Fruit fly (Drosophila melanogaster) whole organism: ENCODE measurements around the gene CG6793.

Source experiments
- CG8478 ChIP-seq: fragments of >200 bp; optimal IDR thresholded peaks from 2 replicates; lab custom pipeline; 2018; ENCODE audit warnings: inconsistent platforms
- Dll ChIP-seq: fragments of >200 bp; optimal IDR thresholded peaks from 2 replicates; lab custom pipeline; 2017
- EcR ChIP-seq, 2 experiments: fragments of >200 bp; optimal IDR thresholded peaks; 2 replicates each; lab custom pipeline; 2017; ENCODE audit warnings: missing biosample characterization in 2 of 2, missing genetic modification characterization in 2 of 2, missing genetic modification reagents in 2 of 2
- pan ChIP-seq: fragments of >200 bp; optimal IDR thresholded peaks from 2 replicates; lab custom pipeline; 2017
- psq ChIP-seq: fragments of >200 bp; optimal IDR thresholded peaks from 2 replicates; lab custom pipeline; 2017
- usp ChIP-seq: fragments of >200 bp; optimal IDR thresholded peaks from 2 replicates; lab custom pipeline; 2017; ENCODE audit warnings: missing biosample characterization, missing genetic modification characterization, mixed read lengths

Gene CG6793

DNA sequence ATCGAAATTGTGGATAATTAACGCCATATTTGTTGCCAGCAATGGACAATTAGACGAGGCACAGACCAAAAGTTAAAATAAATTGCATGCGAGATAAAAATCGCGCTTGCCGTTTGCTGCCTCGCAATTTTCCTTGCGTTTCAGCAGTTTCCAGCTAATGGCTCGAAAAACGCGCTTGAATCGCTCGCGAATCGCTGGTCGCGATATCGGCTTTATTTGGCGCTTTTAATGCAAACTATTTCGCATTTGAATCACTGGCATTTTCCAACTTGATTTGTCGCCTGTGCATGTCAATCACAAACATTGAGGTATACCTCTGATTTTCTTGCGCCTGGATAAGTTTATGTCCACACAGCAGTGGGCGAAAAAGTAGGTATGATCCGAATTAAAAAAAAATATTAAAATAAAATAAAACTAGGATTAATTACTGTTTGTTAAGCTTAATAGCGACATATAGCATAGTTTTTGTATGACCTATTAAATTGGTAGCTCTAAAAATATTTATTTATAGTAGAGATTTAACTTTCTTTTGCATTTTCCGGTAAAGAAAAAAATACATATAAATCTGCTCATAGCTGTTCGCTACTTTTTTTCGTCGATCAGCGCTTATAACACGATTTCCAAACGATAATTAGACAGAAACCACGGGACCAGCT lies 18.9 kb upstream of the CG6793 start:
- TF ChIP-seq psq (lab: Kevin White, UChicago) (no peak), usp (GFP tag; lab: Kevin White, UChicago) (no peak), EcR (GFP tag; optimal IDR thresholded peaks at IDR 0.05; lab: Kevin White, UChicago) (no peak), CG8478 (lab: Kevin White, UChicago) (no peak), pan (lab: Kevin White, UChicago) (no peak), Dll (lab: Kevin White, UChicago) (no peak)

DNA sequence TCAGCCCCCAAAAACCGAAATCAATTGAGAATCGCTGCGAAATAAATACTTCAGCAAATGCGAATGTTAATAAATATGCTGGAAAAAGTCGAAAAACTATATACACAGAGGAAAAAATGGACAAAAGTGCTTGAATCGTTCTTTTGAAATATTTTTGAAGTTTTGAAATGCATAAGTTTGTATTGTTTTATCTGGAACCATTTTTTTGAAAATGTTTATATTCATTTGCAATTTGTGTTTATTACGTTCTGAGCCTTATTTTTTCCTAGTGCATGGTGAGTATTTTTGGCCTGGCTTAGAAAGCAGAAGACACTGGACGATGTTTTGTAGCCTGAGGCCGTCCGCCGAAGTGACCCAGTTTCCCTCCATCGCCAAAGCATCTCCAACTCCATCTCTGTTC lies 17.2 kb upstream of the CG6793 start:
- TF ChIP-seq usp (GFP tag; lab: Kevin White, UChicago) (no peak), Dll (lab: Kevin White, UChicago) (no peak), EcR (GFP tag; optimal IDR thresholded peaks at IDR 0.05; lab: Kevin White, UChicago) (no peak), CG8478 (lab: Kevin White, UChicago) (no peak), psq (lab: Kevin White, UChicago) (no peak), pan (lab: Kevin White, UChicago) (no peak)

DNA sequence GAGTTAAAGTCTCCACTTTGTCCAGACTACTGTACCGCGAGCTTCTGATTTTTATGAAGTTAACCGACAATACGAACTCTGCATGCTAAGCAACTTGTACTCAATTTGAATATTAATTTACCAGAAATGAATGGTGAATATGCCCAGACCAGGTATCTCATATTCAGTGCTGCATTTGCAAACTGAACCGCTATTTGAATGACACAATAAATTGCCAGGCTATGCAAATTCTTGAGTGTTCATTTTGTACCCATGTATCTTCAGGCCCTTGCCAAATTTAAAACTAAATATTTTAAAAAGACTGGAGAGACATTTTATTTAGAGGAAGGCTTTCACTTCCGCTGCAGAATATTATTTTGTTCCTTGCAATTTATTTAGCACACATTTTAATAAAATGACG lies 14.3 kb upstream of the CG6793 start:
- TF ChIP-seq Dll (lab: Kevin White, UChicago) (no peak), psq (lab: Kevin White, UChicago) (no peak), EcR (GFP tag; optimal IDR thresholded peaks at IDR 0.05; lab: Kevin White, UChicago) (no peak), pan (lab: Kevin White, UChicago) (no peak), CG8478 (lab: Kevin White, UChicago) (no peak), usp (GFP tag; lab: Kevin White, UChicago) (no peak)

- no peak for TF ChIP-seq usp (GFP tag; lab: Kevin White, UChicago)
- no peak for TF ChIP-seq psq (lab: Kevin White, UChicago)
- TF ChIP-seq pan (lab: Kevin White, UChicago), result no peak
- no peak for TF ChIP-seq EcR (GFP tag; optimal IDR thresholded peaks at IDR 0.05; lab: Kevin White, UChicago)
- TF ChIP-seq Dll (lab: Kevin White, UChicago), result no peak
- TF ChIP-seq CG8478 (lab: Kevin White, UChicago), result no peak
These were observed 13.6 kb upstream of the CG6793 start for dm6 chr3L:12028534-12029029.

DNA sequence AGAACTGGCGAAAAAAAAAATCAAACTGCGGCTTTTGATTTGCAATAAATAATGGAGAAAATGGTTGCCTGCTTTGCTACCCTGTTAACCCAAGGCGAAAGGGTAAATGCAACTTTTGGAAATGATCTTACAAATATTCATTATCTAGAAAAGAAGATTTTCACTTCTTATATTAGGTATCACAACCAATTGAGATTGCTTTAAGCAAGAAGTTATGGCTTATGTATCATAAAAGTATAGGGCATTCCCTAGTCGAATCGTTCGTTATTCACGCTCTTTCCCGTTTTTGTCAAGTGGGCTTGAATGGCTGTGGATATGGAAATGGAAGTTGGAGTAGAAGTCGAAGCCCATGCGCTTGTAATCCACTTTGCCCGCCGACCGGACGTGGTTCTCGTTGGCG lies 11.7 kb upstream of the CG6793 start:
- no peak for TF ChIP-seq usp (GFP tag; lab: Kevin White, UChicago)
- TF ChIP-seq pan (lab: Kevin White, UChicago), result peak; percentile 46
- no peak for TF ChIP-seq CG8478 (lab: Kevin White, UChicago)

- TF ChIP-seq CG8478 (lab: Kevin White, UChicago), result no peak
- no peak for TF ChIP-seq EcR (GFP tag; optimal IDR thresholded peaks at IDR 0.05; lab: Kevin White, UChicago)
- no peak for TF ChIP-seq pan (lab: Kevin White, UChicago)
- TF ChIP-seq Dll (lab: Kevin White, UChicago), result no peak
- TF ChIP-seq psq (lab: Kevin White, UChicago), result no peak
- no peak for TF ChIP-seq usp (GFP tag; lab: Kevin White, UChicago)
These were observed 9.9 kb upstream of the CG6793 start, which contains the start of gene CG43993 for dm6 chr3L:12032257-12032656. CG43993 (plus strand) TSS chr3L:12032557.

DNA sequence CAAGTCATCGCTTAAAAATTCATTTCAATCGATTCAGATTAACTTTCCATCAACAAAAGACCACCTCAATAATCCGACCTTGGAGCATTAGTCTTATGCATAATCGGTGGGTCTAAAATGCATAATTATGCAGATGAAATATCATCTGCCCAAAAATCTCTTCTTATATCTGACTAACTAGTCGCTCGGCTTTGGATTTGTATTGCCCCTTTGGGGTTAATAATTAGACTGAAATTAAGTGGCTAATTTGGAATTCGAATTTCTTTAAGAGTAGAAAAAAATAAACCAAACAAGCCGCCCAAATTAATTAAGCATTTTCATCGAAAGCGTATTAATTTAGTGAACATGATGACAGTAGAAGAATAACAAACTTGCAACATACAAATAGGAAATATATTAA lies 5.5 kb upstream of the CG6793 start:
- no peak for TF ChIP-seq Dll (lab: Kevin White, UChicago)
- no peak for TF ChIP-seq pan (lab: Kevin White, UChicago)
- no peak for TF ChIP-seq CG8478 (lab: Kevin White, UChicago)
- TF ChIP-seq usp (GFP tag; lab: Kevin White, UChicago), result no peak
- TF ChIP-seq psq (lab: Kevin White, UChicago), result no peak
- no peak for TF ChIP-seq EcR (GFP tag; optimal IDR thresholded peaks at IDR 0.05; lab: Kevin White, UChicago)

DNA sequence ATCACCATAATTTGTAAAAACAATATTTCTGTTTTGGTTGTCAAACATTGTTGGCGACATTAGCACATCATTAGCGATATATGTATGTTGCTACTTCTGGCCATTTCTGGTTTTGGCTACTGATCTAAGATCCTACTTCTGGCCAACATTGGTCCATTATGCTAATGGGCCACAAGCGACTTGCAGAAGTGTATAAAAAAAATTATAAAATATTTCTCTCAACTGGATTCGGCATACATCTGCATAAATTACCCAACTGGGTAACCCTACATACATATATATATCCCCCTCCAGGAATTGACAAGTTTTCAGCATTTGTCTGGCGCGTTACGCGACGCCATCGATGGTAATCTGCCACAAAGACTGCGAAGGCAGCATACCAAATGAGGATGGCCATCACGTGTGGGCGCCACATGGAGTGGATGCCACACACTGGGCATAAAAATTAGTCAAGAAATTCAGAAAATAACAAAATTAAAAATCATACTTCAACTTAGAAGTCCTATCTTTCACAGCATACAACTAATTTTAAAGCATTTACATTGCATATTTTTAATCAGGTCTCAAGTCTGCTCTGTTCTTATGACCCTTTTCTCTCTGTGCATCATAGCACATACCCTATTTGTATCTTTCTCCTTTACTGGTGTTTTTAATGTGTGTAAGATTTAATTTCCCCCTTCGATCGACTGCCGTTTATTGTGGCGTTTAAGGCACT lies 4.6 kb upstream of the CG6793 start:
- TF ChIP-seq Dll (lab: Kevin White, UChicago) (no peak), pan (lab: Kevin White, UChicago) (no peak), CG8478 (lab: Kevin White, UChicago) (no peak), psq (lab: Kevin White, UChicago) (no peak), usp (GFP tag; lab: Kevin White, UChicago) (no peak), EcR (GFP tag; optimal IDR thresholded peaks at IDR 0.05; lab: Kevin White, UChicago) (no peak)

DNA sequence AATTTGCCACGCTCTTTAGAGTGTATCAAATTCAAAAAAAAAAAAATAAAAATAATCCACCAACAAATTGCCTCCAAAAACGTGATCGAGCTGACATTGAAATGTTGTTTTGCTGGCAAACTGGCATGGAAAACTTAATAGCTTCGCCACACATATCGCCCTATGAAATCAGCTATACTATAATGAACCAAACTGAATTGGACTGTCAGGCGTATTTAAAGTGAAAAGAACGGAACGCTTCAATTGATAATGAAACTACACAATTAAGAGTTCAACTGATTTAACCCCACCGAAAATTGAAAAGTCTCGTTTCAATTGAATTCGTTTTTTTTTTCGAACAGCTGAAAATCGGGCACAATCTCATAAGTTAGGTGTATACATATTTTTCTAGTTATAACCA lies 3.1 kb upstream of the CG6793 start:
- no peak for TF ChIP-seq psq (lab: Kevin White, UChicago)
- TF ChIP-seq Dll (lab: Kevin White, UChicago), result no peak
- no peak for TF ChIP-seq pan (lab: Kevin White, UChicago)
- TF ChIP-seq CG8478 (lab: Kevin White, UChicago), result no peak
- TF ChIP-seq usp (GFP tag; lab: Kevin White, UChicago), result no peak
- no peak for TF ChIP-seq EcR (GFP tag; optimal IDR thresholded peaks at IDR 0.05; lab: Kevin White, UChicago)

DNA sequence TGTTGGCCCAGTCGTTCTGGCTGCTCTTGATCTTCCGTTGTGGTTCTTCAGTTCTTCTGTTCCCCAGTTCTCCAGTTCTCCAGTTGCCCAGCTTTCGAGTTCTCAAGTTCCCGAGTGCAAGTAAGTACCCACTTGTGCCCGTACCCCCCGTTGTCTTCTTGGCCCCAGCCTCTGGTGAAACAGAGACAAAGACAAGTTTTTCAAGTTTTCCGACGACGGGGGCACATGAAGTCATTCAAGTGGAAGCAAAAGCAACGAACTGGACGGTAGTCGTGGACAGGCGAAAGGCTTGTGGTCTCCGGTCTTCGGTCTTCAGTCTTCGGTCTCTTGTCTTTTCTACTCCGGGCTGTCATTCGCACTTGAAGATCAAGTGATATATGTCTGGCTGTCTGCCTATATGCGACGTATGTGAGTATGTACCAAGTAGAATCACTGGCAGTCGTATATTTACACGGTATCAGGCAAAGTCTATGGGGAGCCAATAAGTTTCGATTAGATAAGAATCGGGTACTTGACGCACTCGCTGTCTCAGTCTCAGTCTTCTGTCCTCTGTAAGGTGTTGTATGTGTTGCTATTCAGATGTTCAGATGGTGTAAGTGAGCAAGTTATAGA lies 1.8 kb upstream of the CG6793 start:
- TF ChIP-seq EcR (GFP tag; optimal IDR thresholded peaks at IDR 0.05; lab: Kevin White, UChicago) (peak in 1 of 2 experiments; percentile 70), CG8478 (lab: Kevin White, UChicago) (no peak)

DNA sequence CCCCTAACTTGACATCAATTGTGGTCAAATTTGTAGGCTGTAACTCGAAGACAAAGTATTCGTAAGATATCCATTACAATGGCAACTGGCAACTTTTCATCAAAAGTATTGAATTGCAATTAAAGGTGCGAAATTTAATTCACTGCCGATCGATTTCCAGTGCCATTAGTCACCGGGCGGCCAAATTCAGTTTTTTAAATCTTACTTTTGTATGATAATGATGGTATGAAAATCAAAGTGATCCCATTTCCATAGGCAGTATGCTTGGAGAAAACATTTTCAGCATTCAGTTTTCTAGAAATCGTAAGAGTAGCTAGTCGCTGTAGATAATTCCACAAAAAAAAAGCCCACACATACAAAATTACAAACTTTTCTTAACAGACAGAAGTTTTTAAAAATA lies 2.1 kb downstream of the CG6793 start, which contains the start of gene CG43638:
Gene CG43638, plus strand, starts transcription at position 301 of the 400 bp plus-strand sequence.
- no peak for TF ChIP-seq EcR (GFP tag; optimal IDR thresholded peaks at IDR 0.05; lab: Kevin White, UChicago)
- TF ChIP-seq Dll (lab: Kevin White, UChicago), result no peak
- no peak for TF ChIP-seq usp (GFP tag; lab: Kevin White, UChicago)
- no peak for TF ChIP-seq pan (lab: Kevin White, UChicago)
- TF ChIP-seq psq (lab: Kevin White, UChicago), result no peak
- TF ChIP-seq CG8478 (lab: Kevin White, UChicago), result no peak
